Fruit fly (Drosophila melanogaster) whole organism: Measurements from ENCODE around the gene Pdfr.

Experiments used
- CG8478 ChIP-seq: fragments of >200 bp; optimal IDR thresholded peaks from 2 replicates; lab custom pipeline; 2018; ENCODE audit warnings: inconsistent platforms
- Dll ChIP-seq: fragments of >200 bp; optimal IDR thresholded peaks from 2 replicates; lab custom pipeline; 2017
- EcR ChIP-seq, 2 experiments: fragments of >200 bp; optimal IDR thresholded peaks; 2 replicates each; lab custom pipeline; 2017; ENCODE audit warnings: missing biosample characterization in 2 of 2, missing genetic modification characterization in 2 of 2, missing genetic modification reagents in 2 of 2
- pan ChIP-seq: fragments of >200 bp; optimal IDR thresholded peaks from 2 replicates; lab custom pipeline; 2017
- psq ChIP-seq: fragments of >200 bp; optimal IDR thresholded peaks from 2 replicates; lab custom pipeline; 2017
- usp ChIP-seq: fragments of >200 bp; optimal IDR thresholded peaks from 2 replicates; lab custom pipeline; 2017; ENCODE audit warnings: missing biosample characterization, missing genetic modification characterization, mixed read lengths

Pdfr gene

DNA sequence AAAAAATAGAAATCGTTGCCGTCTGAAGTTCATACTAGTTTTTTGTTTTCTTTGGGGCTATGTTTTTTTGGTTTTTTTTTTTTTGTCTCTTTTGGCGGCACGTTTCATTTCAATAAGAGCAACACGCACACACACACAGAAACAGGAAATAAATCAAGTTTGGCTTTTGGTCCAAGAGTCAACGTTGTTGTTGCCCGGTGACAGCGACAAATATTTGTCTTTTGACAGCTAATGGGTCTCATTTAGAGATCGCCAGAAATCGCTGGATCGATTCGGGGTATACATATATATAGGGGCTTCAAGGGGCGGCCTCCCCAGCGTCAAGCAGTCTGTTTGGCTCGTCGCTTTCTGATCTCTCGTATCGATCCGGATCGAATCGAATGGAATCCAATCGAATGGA, 14.6 kb upstream of the Pdfr start:
- TF ChIP-seq CG8478 (lab: Kevin White, UChicago), result no peak
- no peak for TF ChIP-seq EcR (GFP tag; optimal IDR thresholded peaks at IDR 0.05; lab: Kevin White, UChicago)
- TF ChIP-seq pan (lab: Kevin White, UChicago), result no peak
- no peak for TF ChIP-seq psq (lab: Kevin White, UChicago)
- TF ChIP-seq Dll, result no peak
- TF ChIP-seq usp (GFP tag; lab: Kevin White, UChicago), result no peak

DNA sequence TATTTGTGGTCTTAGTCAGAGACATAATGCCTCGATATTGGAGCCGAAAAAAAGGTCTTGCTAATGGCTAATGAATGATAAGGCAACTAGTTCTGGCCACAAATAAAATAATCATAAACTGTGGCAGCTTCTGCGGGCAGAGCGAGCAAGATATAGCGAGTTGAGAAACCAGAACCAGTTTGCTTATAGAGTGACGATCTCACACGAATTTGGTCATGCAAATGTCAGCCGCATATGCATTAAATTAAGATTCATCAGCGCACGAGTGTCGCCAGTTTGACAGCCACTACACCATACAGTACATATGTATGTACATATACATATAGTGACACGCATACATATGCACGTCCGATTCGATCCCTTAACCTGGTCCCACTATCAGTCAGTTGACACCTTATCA, 13.6 kb upstream of the Pdfr start:
- TF ChIP-seq CG8478 (lab: Kevin White, UChicago), result no peak

DNA sequence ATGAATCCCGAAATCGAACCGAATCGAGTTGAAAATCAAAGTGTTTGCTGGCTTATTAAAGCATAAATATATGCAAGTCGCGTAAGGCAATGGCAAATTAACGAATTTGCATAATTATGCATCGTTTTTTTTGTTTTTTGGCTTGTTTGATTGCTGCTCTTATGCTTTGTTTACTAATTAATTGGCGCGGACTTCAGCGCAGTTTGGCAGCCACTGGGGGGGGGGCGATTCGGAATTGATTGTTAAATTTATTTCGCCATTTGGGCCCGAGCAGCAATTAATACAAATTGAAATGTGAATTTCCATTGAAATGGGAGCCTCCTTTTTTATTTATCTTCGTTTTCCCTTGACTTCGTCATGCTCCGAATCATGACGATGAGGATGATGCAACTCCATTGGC, 12.5 kb upstream of the Pdfr start:
- TF ChIP-seq pan (lab: Kevin White, UChicago) (no peak), psq (lab: Kevin White, UChicago) (no peak), usp (GFP tag; lab: Kevin White, UChicago) (no peak), EcR (GFP tag; optimal IDR thresholded peaks at IDR 0.05; lab: Kevin White, UChicago) (no peak), CG8478 (lab: Kevin White, UChicago) (no peak), Dll (no peak)

DNA sequence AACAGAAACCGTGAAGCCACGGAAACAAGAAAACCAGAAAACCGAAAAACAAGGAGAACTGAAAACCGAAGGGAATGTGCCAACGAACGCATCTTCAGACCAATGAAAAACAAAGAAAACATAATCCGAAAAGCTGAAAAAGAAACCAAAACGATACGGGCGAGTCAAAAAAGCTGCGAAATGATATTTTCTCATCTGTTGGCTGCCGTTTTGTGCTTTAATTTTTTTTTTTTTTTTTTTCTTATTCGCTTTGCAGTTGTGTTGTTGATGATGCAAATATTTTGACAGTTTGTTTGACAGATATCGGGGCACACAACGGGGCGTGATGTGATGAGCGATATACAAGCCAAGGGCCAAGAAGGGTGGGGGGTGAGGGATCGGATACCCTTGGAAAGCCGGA, 9.5 kb upstream of the Pdfr start:
- no peak for TF ChIP-seq Dll
- TF ChIP-seq EcR (GFP tag; optimal IDR thresholded peaks at IDR 0.05; lab: Kevin White, UChicago), result no peak
- no peak for TF ChIP-seq psq (lab: Kevin White, UChicago)
- no peak for TF ChIP-seq usp (GFP tag; lab: Kevin White, UChicago)
- TF ChIP-seq CG8478 (lab: Kevin White, UChicago), result no peak
- TF ChIP-seq pan (lab: Kevin White, UChicago), result no peak

DNA sequence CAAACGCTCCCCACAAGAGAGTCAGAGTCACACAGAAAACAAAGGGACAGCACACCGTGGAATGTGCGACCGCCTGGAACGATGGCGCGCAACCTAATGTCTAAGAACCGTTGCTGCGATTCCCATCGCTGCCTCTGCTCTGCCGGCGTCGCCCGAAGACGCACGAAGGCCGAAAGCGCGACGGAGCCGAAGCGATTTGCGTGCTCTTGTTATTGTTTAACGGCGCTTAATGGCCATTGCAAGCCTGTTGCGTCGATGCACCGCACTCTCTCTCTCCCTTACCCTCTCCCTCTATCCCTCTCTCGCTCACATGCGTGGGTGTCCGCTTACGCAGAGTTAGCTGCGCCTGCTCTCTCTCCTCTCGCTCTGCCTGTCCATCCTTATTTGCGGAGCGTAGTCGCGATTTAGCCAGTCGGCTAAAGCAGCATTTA, 6.7 kb upstream of the Pdfr start, which contains the start of gene trol:
Gene trol, minus strand, starts transcription at position 100 of the 431 bp plus-strand sequence.
- TF ChIP-seq Dll, result peak; percentile 88
- TF ChIP-seq pan (lab: Kevin White, UChicago), result no peak
- TF ChIP-seq usp (GFP tag; lab: Kevin White, UChicago), result no peak

DNA sequence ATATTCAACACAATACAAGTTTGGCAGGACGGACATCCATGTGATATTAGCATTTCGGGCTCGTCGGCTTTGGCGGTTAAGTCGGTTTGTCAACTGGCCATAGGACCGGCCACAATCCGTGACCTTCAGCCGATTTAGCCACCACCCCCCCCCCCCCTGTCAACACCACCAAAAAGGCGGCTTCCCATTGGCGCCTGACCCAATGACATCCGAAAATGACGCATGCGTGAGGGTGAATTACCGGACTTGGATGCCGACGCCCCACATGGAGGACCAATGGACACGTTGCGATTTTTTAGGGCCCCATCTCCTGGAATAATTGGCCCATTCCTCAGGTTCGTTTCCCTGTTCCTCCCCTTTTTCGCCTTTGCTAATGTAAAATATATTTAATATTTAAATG, 5.7 kb upstream of the Pdfr start:
- TF ChIP-seq pan (lab: Kevin White, UChicago) (no peak), EcR (GFP tag; optimal IDR thresholded peaks at IDR 0.05; lab: Kevin White, UChicago) (no peak), Dll (no peak), psq (lab: Kevin White, UChicago) (no peak), usp (GFP tag; lab: Kevin White, UChicago) (no peak), CG8478 (lab: Kevin White, UChicago) (no peak)

DNA sequence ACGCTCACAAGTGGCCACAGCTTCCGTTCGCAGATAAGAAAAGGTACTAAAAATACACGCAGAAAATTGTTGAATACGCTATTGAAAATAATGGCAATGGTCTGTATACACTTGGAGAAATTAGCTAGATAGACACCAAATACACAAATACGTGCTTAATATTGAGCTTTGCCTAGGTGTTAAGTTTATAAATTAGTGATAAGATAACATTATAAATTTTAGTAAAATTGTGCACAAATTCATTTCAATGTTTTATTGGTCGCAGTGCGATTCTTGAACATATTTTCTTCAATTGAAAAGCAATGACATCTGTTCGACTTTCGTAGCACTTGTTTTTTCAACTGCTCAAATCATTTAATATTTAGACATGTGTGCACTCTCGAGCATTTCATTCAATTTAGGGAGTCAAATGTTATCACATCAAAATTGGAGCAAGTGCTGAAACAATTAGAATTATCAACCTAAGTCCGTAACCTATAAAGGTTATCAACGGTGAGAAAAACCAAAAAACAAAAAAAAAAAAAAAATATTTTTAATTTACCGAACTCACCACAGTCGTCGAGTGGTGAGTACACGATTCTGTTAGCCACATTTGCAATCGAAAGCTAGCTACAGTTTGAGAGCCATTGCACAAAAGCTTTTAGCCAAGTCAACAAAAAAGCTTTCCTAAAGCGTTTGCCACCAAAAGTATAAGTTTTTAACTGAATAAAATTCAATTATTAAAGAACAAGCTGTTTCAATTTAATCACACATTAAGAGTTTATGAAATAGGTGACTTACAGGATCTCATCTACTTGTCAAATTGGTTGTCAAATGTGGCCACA, 5.1 kb upstream of the Pdfr start:
- TF ChIP-seq Dll (no peak), EcR (GFP tag; optimal IDR thresholded peaks at IDR 0.05; lab: Kevin White, UChicago) (no peak), CG8478 (lab: Kevin White, UChicago) (no peak), psq (lab: Kevin White, UChicago) (no peak), usp (GFP tag; lab: Kevin White, UChicago) (no peak), pan (lab: Kevin White, UChicago) (no peak)

DNA sequence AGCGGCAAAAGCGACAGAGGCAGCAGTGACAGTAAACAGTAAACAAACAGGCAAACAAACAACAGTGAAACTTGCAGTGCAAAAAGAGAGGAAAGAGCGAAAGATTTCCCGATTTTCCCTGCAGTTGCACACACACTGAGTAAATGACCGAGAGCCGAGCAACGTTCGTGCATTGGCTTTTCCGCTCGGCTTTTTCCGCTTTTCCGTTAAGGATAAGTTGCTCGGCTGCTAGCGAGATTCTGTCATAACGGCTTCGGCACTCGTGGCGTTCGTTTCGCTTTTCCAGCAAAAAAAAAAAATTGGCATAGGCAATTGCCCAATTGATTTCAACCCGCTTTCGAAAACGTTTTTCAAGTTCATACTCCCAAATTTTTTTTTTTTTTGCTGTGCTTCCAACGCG, 1.9 kb downstream of the Pdfr start:
- no peak for TF ChIP-seq usp (GFP tag; lab: Kevin White, UChicago)
- TF ChIP-seq EcR (GFP tag; optimal IDR thresholded peaks at IDR 0.05; lab: Kevin White, UChicago), result no peak
- TF ChIP-seq Dll, result no peak
- no peak for TF ChIP-seq psq (lab: Kevin White, UChicago)
- TF ChIP-seq CG8478 (lab: Kevin White, UChicago), result no peak
- no peak for TF ChIP-seq pan (lab: Kevin White, UChicago)

DNA sequence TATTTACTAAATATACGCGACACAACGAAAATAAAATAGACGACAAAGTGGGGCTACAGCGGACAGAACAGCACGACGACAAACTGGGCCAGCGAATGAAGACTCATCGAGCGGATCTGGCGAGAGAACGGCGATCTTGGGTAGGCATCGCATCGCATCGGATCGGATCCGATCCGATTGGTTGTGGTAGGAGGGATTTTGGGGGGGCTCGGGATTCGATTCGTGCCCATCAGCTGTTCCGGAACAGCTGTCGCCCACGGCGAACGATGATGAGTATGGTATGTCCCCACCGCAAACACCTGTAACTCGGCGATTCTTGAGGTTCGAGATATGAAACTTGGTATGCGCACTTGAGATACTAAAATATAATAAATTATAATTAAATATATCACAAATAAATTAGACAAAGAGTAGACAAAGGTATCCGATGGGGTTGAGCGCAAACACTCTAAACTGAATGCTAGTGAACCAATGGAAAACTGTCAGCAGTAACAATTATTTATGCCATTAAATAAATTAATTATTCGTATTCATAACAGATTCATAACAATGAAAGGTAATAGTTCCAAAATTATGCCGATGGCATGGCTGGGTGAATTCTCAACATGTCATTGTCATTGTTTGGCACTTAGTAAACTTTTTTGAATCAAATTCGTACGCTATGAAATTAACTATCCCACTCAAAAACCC, 28.5 kb downstream of the Pdfr start, which contains the start of the genes Vha36-3 and AANATL7:
Gene Vha36-3, minus strand, starts transcription at position 242 of the 690 bp plus-strand sequence.
Gene AANATL7, plus strand, starts transcription at position 640 of the 690 bp plus-strand sequence.
- TF ChIP-seq psq (lab: Kevin White, UChicago) (no peak), Dll (no peak), pan (lab: Kevin White, UChicago) (no peak), usp (GFP tag; lab: Kevin White, UChicago) (no peak), CG8478 (lab: Kevin White, UChicago) (no peak), EcR (GFP tag; optimal IDR thresholded peaks at IDR 0.05; lab: Kevin White, UChicago) (no peak)

DNA sequence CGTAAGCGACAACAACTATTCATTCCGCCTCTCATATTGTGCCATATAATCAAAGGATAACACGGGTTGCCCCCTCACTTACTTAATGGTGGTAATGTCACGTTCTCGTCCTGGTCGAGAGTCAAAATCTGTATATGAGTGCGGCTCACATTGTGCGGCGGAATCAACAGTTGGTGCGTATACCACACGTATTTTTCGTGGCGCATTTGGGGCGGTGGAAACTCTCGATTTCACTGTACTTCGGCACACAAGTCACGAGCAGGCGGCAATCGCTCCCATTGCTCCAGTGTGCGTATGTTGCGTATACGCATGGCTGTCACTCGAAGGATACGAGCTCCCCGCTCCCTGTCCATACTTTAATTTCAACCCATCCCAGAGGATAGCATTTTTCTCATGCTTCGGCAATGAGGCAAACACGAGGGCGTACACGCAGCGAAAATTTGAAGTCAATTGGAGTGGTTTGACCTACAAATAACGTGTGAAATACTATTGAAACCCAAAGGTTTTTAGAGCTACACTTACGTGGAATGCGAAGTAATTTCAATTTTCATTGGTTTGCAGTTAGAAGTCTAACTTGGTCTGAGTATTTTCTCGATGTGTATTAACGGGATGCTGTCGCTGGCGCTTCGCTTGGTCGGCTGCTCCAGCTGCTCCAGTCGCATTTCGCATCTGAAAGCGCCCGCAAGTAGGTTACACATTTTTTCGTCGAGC, 29.9 kb downstream of the Pdfr start:
- TF ChIP-seq psq (lab: Kevin White, UChicago), result no peak

DNA sequence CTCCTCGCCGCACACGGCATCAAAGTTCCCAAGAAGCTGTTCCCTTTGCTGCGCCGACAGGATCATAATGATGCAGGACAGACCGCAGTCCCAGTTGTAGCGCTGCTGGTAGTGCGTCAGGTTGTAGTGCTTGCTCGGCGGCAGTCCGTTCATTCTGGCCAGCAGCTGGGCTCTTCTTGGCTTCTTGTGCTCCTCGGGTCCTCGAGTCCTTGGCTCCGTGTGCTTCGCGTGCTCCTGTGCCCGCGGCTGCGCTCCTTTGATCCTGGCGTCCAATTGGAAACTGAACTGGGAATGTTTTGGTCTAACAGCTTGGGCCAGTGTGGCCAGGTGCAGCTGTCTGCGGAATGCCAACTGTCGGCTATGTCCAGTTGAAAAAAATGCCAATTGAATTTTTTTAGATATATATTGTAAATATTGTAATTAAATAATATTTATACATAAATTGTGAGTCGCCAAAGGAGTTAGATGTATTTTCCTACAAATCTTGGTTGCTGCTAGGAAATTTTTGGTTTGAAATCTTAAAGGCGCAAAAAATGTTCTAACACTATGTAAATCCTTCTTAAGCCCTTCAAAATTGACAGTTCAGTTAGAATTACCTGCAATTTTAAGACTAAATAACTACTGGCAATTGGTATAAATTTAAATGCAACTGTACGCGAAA, 33.2 kb downstream of the Pdfr start, which contains the start of gene CG13760:
Gene CG13760, minus strand, starts transcription at position 645 of the 661 bp plus-strand sequence.
- TF ChIP-seq EcR (GFP tag; optimal IDR thresholded peaks at IDR 0.05; lab: Kevin White, UChicago), result no peak
- no peak for TF ChIP-seq psq (lab: Kevin White, UChicago)
- no peak for TF ChIP-seq CG8478 (lab: Kevin White, UChicago)
- no peak for TF ChIP-seq Dll
- TF ChIP-seq usp (GFP tag; lab: Kevin White, UChicago), result no peak
- no peak for TF ChIP-seq pan (lab: Kevin White, UChicago)
